Fruit fly (Drosophila melanogaster) whole organism, embryonic: ENCODE results near the gene Rgl.
A peak's percentile ranks its signal among the peaks of the same experiment; 100 is the strongest.

Experiments
- B-H2 ChIP-seq: fragments of 200-800 bp; sonication (Bioruptor generic); optimal IDR thresholded peaks from 2 replicates; lab custom pipeline; 2018; ENCODE audit warnings: missing biosample characterization, mild to moderate bottlenecking, missing genetic modification characterization
- Bteb2 ChIP-seq: fragments of 200-800 bp; sonication (Bioruptor generic); optimal IDR thresholded peaks from 2 replicates; lab custom pipeline; 2016; ENCODE audit warnings: missing biosample characterization, missing genetic modification characterization
- CG10147 ChIP-seq: fragments of 200-800 bp; sonication (Bioruptor generic); optimal IDR thresholded peaks from 2 replicates; lab custom pipeline; 2019; ENCODE audit warnings: missing biosample characterization, mild to moderate bottlenecking, missing genetic modification characterization, moderate library complexity
- CG10209 ChIP-seq: fragments of 200-800 bp; sonication (Bioruptor generic); optimal IDR thresholded peaks from 3 replicates; lab custom pipeline; 2017; ENCODE audit warnings: missing biosample characterization, mild to moderate bottlenecking, missing genetic modification characterization, missing genetic modification reagents
- CG10431 ChIP-seq: fragments of 200-800 bp; sonication (Bioruptor generic); optimal IDR thresholded peaks from 3 replicates; lab custom pipeline; 2018; ENCODE audit warnings: missing biosample characterization, mild to moderate bottlenecking, missing genetic modification characterization
- CG12219 ChIP-seq: fragments of 200-800 bp; sonication (Bioruptor generic); optimal IDR thresholded peaks from 3 replicates; lab custom pipeline; 2018; ENCODE audit warnings: missing biosample characterization, mild to moderate bottlenecking, missing genetic modification characterization
- CG12769 ChIP-seq: fragments of 200-800 bp; sonication (Bioruptor generic); optimal IDR thresholded peaks from 2 replicates; lab custom pipeline; 2019; ENCODE audit warnings: missing biosample characterization, mild to moderate bottlenecking, missing genetic modification characterization, moderate library complexity
- CG15011 ChIP-seq: fragments of 200-800 bp; sonication (Bioruptor generic); optimal IDR thresholded peaks from 3 replicates; lab custom pipeline; 2018; ENCODE audit warnings: missing biosample characterization, mild to moderate bottlenecking, missing genetic modification characterization
- CG15073 ChIP-seq: fragments of 200-800 bp; sonication (Bioruptor generic); optimal IDR thresholded peaks from 2 replicates; lab custom pipeline; 2016; ENCODE audit warnings: missing biosample characterization, missing genetic modification characterization
- CG15601 ChIP-seq: fragments of 200-800 bp; sonication (Bioruptor generic); optimal IDR thresholded peaks from 3 replicates; lab custom pipeline; 2019; ENCODE audit warnings: missing biosample characterization, mild to moderate bottlenecking, missing genetic modification characterization, moderate library complexity
- CG1602 ChIP-seq: fragments of 200-800 bp; sonication (Bioruptor generic); optimal IDR thresholded peaks from 3 replicates; lab custom pipeline; 2016; ENCODE audit warnings: missing biosample characterization, missing genetic modification characterization
- CG16779 ChIP-seq: fragments of 200-800 bp; sonication (Bioruptor generic); IDR thresholded peaks from 2 replicates; pipeline ENCODE4 v1.3.6; 2022; ENCODE audit warnings: missing biosample characterization, missing genetic modification characterization
- CG2129 ChIP-seq: fragments of 200-800 bp; sonication (Bioruptor generic); IDR thresholded peaks from 2 replicates; pipeline ENCODE4 v1.3.6; 2022; ENCODE audit warnings: missing biosample characterization, missing genetic modification characterization; ENCODE audit not compliant: partially characterized antibody
- CG30020 ChIP-seq: fragments of 200-800 bp; optimal IDR thresholded peaks from 2 replicates; lab custom pipeline; 2019; ENCODE audit warnings: missing biosample characterization, mild to moderate bottlenecking, missing genetic modification characterization, moderate library complexity
- CG31224 ChIP-seq: fragments of 200-800 bp; sonication (Bioruptor generic); IDR thresholded peaks from 2 replicates; pipeline ENCODE4 v1.3.6; 2022; ENCODE audit warnings: missing biosample characterization, missing genetic modification characterization
- CG32767 ChIP-seq: fragments of 200-800 bp; sonication (Bioruptor generic); IDR thresholded peaks from 2 replicates; pipeline ENCODE4 v1.3.6; 2022; ENCODE audit warnings: missing biosample characterization, missing genetic modification characterization
- CG34376 ChIP-seq: fragments of 200-800 bp; sonication (Bioruptor generic); optimal IDR thresholded peaks from 2 replicates; lab custom pipeline; 2018; ENCODE audit warnings: missing biosample characterization, mild to moderate bottlenecking, missing genetic modification characterization
- CG3838 ChIP-seq: fragments of 200-800 bp; sonication (Bioruptor generic); optimal IDR thresholded peaks from 3 replicates; lab custom pipeline; 2016; ENCODE audit warnings: missing biosample characterization, missing genetic modification characterization
- CG43689 ChIP-seq: fragments of 200-800 bp; sonication (Bioruptor generic); IDR thresholded peaks from 2 replicates; pipeline ENCODE4 v1.3.6; 2022; ENCODE audit warnings: missing biosample characterization, missing genetic modification characterization
- HLH3B ChIP-seq: fragments of 200-800 bp; sonication (Bioruptor generic); IDR thresholded peaks from 2 replicates; pipeline ENCODE4 v1.3.6; 2022; ENCODE audit warnings: missing biosample characterization, missing genetic modification characterization
- HLH54F ChIP-seq: fragments of 200-800 bp; sonication (Bioruptor generic); optimal IDR thresholded peaks from 3 replicates; lab custom pipeline; 2016; ENCODE audit warnings: missing biosample characterization, missing genetic modification characterization
- Hr3 ChIP-seq: fragments of 200-800 bp; sonication (Bioruptor generic); optimal IDR thresholded peaks from 3 replicates; lab custom pipeline; 2016; ENCODE audit warnings: missing biosample characterization, missing genetic modification characterization
- Hr39 ChIP-seq: fragments of >200 bp; optimal IDR thresholded peaks from 2 replicates; lab custom pipeline; 2017
- Lim3 ChIP-seq: fragments of 200-800 bp; sonication (Bioruptor generic); IDR thresholded peaks from 2 replicates; pipeline ENCODE4 v1.3.6; 2022; ENCODE audit warnings: missing biosample characterization, missing genetic modification characterization
- Lpt ChIP-seq: fragments of >200 bp; optimal IDR thresholded peaks from 2 replicates; lab custom pipeline; 2018; ENCODE audit warnings: missing biosample characterization, missing genetic modification characterization
- Myb ChIP-seq: fragments of 200-800 bp; sonication (Bioruptor generic); optimal IDR thresholded peaks from 2 replicates; lab custom pipeline; 2016; ENCODE audit warnings: missing biosample characterization, missing genetic modification characterization
- Nf-YB ChIP-seq: fragments of 200-800 bp; sonication (Bioruptor generic); optimal IDR thresholded peaks from 3 replicates; lab custom pipeline; 2019; ENCODE audit warnings: missing biosample characterization, mild to moderate bottlenecking, missing genetic modification characterization, moderate library complexity
- Nf-YC ChIP-seq: fragments of 200-800 bp; optimal IDR thresholded peaks from 3 replicates; lab custom pipeline; 2019; ENCODE audit warnings: missing biosample characterization, mild to moderate bottlenecking, missing genetic modification characterization, moderate library complexity
- Sin3A ChIP-seq: fragments of >200 bp; optimal IDR thresholded peaks from 2 replicates; lab custom pipeline; 2018
- Sox102F ChIP-seq: fragments of 200-800 bp; sonication (Bioruptor generic); optimal IDR thresholded peaks from 2 replicates; lab custom pipeline; 2018; ENCODE audit warnings: missing biosample characterization, mild to moderate bottlenecking, missing genetic modification characterization, moderate library complexity
- abd-A ChIP-seq: fragments of 200-800 bp; sonication (Bioruptor generic); optimal IDR thresholded peaks from 3 replicates; lab custom pipeline; 2019; ENCODE audit warnings: missing biosample characterization, mild to moderate bottlenecking, missing genetic modification characterization, moderate library complexity
- al ChIP-seq: fragments of 200-800 bp; sonication (Bioruptor generic); IDR thresholded peaks from 2 replicates; pipeline ENCODE4 v1.3.6; 2022; ENCODE audit warnings: missing biosample characterization, missing genetic modification characterization
- cad ChIP-seq: fragments of >200 bp; optimal IDR thresholded peaks from 2 replicates; lab custom pipeline; 2017; ENCODE audit warnings: missing biosample characterization, missing genetic modification characterization
- da ChIP-seq: fragments of 200-800 bp; sonication (Bioruptor generic); optimal IDR thresholded peaks from 2 replicates; lab custom pipeline; 2016; ENCODE audit warnings: missing biosample characterization, missing genetic modification characterization
- emc ChIP-seq: fragments of 200-800 bp; sonication (Bioruptor generic); optimal IDR thresholded peaks from 2 replicates; lab custom pipeline; 2016; ENCODE audit warnings: missing biosample characterization, missing genetic modification characterization
- eve ChIP-seq, 2 experiments: fragments of >200 bp; optimal IDR thresholded peaks; 2 replicates each; lab custom pipeline; 2017; ENCODE audit warnings: missing biosample characterization in 2 of 2, missing genetic modification characterization in 2 of 2
- gce ChIP-seq: fragments of 200-800 bp; sonication (Bioruptor generic); IDR thresholded peaks from 3 replicates; pipeline ENCODE4 v1.3.6; 2022; ENCODE audit warnings: missing biosample characterization, missing genetic modification characterization
- jigr1 ChIP-seq: fragments of 200-800 bp; sonication (Bioruptor generic); IDR thresholded peaks from 3 replicates; pipeline ENCODE4 v1.3.6; 2022; ENCODE audit warnings: missing biosample characterization, missing genetic modification characterization
- kah ChIP-seq: fragments of 200-800 bp; sonication (Bioruptor generic); optimal IDR thresholded peaks from 2 replicates; lab custom pipeline; 2018; ENCODE audit warnings: missing biosample characterization, mild to moderate bottlenecking, missing genetic modification characterization
- klu ChIP-seq: fragments of 200-800 bp; sonication (Bioruptor generic); IDR thresholded peaks from 2 replicates; pipeline ENCODE4 v1.3.6; 2022; ENCODE audit warnings: missing biosample characterization, missing genetic modification characterization
- lab ChIP-seq: fragments of 200-800 bp; sonication (Bioruptor generic); optimal IDR thresholded peaks from 3 replicates; lab custom pipeline; 2017; ENCODE audit warnings: missing biosample characterization, missing genetic modification characterization, mild to moderate bottlenecking, moderate library complexity, missing genetic modification reagents
- mirr ChIP-seq: fragments of 200-800 bp; sonication (Bioruptor generic); optimal IDR thresholded peaks from 3 replicates; lab custom pipeline; 2018; ENCODE audit warnings: missing biosample characterization, mild to moderate bottlenecking, missing genetic modification characterization
- oc ChIP-seq: fragments of 200-800 bp; sonication (Bioruptor generic); optimal IDR thresholded peaks from 2 replicates; lab custom pipeline; 2018; ENCODE audit warnings: missing biosample characterization, mild to moderate bottlenecking, missing genetic modification characterization, moderate library complexity
- pb ChIP-seq: fragments of 200-800 bp; sonication (Bioruptor generic); optimal IDR thresholded peaks from 3 replicates; lab custom pipeline; 2016; ENCODE audit warnings: missing biosample characterization, missing genetic modification characterization
- pzg ChIP-seq: fragments of 200-800 bp; sonication (Bioruptor generic); optimal IDR thresholded peaks from 3 replicates; lab custom pipeline; 2018; ENCODE audit warnings: missing biosample characterization, mild to moderate bottlenecking, missing genetic modification characterization, moderate library complexity
- row ChIP-seq: fragments of 200-800 bp; sonication (Bioruptor generic); IDR thresholded peaks from 3 replicates; pipeline ENCODE4 v1.3.6; 2022; ENCODE audit warnings: missing biosample characterization, missing genetic modification characterization
- so ChIP-seq: fragments of 200-800 bp; sonication (Bioruptor generic); IDR thresholded peaks from 3 replicates; pipeline ENCODE4 v1.3.6; 2022; ENCODE audit warnings: missing biosample characterization, missing genetic modification characterization
- tin ChIP-seq: fragments of 200-800 bp; sonication (Bioruptor generic); optimal IDR thresholded peaks from 3 replicates; lab custom pipeline; 2016; ENCODE audit warnings: missing biosample characterization, missing genetic modification characterization
- trh ChIP-seq: fragments of 200-800 bp; sonication (Bioruptor generic); optimal IDR thresholded peaks from 2 replicates; lab custom pipeline; 2016; ENCODE audit warnings: missing biosample characterization, missing genetic modification characterization
- wek ChIP-seq: fragments of 200-800 bp; sonication (Bioruptor generic); optimal IDR thresholded peaks from 3 replicates; lab custom pipeline; 2018; ENCODE audit warnings: missing biosample characterization, mild to moderate bottlenecking, missing genetic modification characterization, moderate library complexity

The Rgl gene

DNA sequence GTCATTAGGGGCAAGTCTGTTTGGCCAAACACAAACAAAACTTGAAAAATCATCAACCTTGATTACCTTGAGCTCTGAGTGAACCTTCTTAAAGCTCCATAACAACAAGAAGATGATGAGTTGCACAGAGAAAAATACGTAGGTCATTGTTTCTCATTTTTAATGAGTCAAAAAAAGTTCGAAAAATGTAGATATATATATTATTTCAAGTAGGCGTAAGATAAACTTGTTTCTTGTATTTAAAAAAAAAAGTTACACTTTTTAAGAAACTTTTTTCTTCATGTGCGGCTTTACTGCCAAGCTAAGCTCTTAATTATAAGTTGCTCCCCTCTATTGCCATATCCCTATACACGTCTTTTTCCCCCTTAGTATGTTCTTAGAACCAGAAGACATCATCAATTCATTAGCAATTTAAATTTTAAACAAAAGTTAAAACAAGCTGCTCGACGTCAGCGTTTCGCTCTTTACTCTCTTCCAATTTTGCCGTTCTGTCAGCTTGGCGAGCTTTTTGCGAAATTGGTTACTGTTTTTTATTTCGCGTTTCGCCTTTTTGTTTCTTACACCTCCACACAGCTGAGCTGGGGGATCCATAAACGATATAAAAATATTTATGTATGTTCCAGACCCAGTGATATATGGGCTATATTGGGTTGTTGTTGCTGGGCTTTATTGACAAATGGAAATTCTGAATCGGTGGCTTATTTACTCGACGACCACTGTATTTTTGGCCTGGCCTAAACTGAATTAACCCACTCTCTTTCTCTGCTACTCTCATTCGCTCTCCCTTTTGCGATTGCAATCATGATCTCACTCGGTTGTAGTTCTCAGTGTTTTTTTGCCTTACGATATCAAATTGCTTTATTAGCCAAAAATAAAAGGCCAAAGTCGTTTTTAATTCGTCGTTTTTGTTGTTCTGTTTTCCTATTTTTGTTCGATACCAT lies 1.5 kb downstream of the Rgl start (continued):
- no peak for TF ChIP-seq Sin3A (lab: Kevin White, UChicago)
- peak; percentile 81 for TF ChIP-seq CG31224 (GFP tag; lab: Robert Waterston, UW)
- TF ChIP-seq CG32767 (GFP tag; lab: Robert Waterston, UW) = no peak
- TF ChIP-seq Myb (GFP tag; lab: Kevin White, UChicago) = peak; percentile 25
- no peak for TF ChIP-seq wek (GFP tag; lab: Kevin White, UChicago)
- peak; percentile 5 for TF ChIP-seq HLH54F
- TF ChIP-seq kah (GFP tag; lab: Kevin White, UChicago) = no peak
- peak; percentile 29 for TF ChIP-seq Sox102F
- TF ChIP-seq al (GFP tag; lab: Robert Waterston, UW) = peak; percentile 86
- no peak for TF ChIP-seq trh
- TF ChIP-seq jigr1 (GFP tag; lab: Robert Waterston, UW) = no peak
- TF ChIP-seq Nf-YB (GFP tag; lab: Kevin White, UChicago) = no peak
- TF ChIP-seq Lpt (GFP tag; lab: Kevin White, UChicago) = no peak
- TF ChIP-seq gce (GFP tag; lab: Robert Waterston, UW) = 0 out of 3 replicates have a peak, but pooled peaks have one; percentile 16
- peak; percentile 50 for TF ChIP-seq CG10147 (GFP tag; lab: Kevin White, UChicago)
- no peak for TF ChIP-seq B-H2 (GFP tag; lab: Kevin White, UChicago)
- 0 out of 2 replicates have a peak, but pooled peaks have one; percentile 60 for TF ChIP-seq CG16779 (GFP tag; lab: Robert Waterston, UW)
- no peak for TF ChIP-seq CG30020
- no peak for TF ChIP-seq CG34376 (GFP tag; lab: Kevin White, UChicago)
- no peak for TF ChIP-seq cad (GFP tag; lab: Kevin White, UChicago)
- no peak for TF ChIP-seq abd-A (tag; lab: Kevin White, UChicago)
- no peak for TF ChIP-seq da (GFP tag; lab: Kevin White, UChicago)
- TF ChIP-seq row (GFP tag; lab: Robert Waterston, UW) = peak; percentile 69
- TF ChIP-seq emc = peak; percentile 18
- TF ChIP-seq eve (GFP tag; optimal IDR thresholded peaks at IDR 0.05; lab: Kevin White, UChicago) = no peak
- TF ChIP-seq Bteb2 (GFP tag; lab: Kevin White, UChicago) = peak; percentile 9
- TF ChIP-seq mirr = no peak
- no peak for TF ChIP-seq CG15073
- TF ChIP-seq lab = peak; percentile 85
- no peak for TF ChIP-seq CG43689 (GFP tag; lab: Robert Waterston, UW)
- TF ChIP-seq Hr3 = peak; percentile 27
- no peak for TF ChIP-seq CG3838 (GFP tag; lab: Kevin White, UChicago)
- TF ChIP-seq Nf-YC (tag; lab: Kevin White, UChicago) = no peak
- no peak for TF ChIP-seq CG12219
- TF ChIP-seq pb = no peak
- peak; percentile 42 for TF ChIP-seq tin (GFP tag; lab: Kevin White, UChicago)
- peak; percentile 42 for TF ChIP-seq CG10209 (GFP tag; lab: Kevin White, UChicago)
- TF ChIP-seq oc (tag; lab: Kevin White, UChicago) = peak; percentile 43
- 0 out of 3 replicates have a peak, but pooled peaks have one; percentile 21 for TF ChIP-seq so
- peak; percentile 59; the same call in 1 of the 2 replicates for TF ChIP-seq HLH3B
- peak; percentile 21 for TF ChIP-seq CG1602 (GFP tag; lab: Kevin White, UChicago)
- peak; percentile 49 for TF ChIP-seq CG15601 (tag; lab: Kevin White, UChicago)
- TF ChIP-seq klu = peak; percentile 57
- TF ChIP-seq Lim3 (GFP tag; lab: Robert Waterston, UW) = no peak
- TF ChIP-seq CG10431 (GFP tag; lab: Kevin White, UChicago) = no peak
- no peak for TF ChIP-seq CG2129
- TF ChIP-seq Hr39 (lab: Kevin White, UChicago) = no peak
- TF ChIP-seq pzg (GFP tag; lab: Kevin White, UChicago) = no peak
- no peak for TF ChIP-seq CG12769 (tag; lab: Kevin White, UChicago)
- no peak for TF ChIP-seq CG15011
